Worm (Caenorhabditis elegans): ENCODE results near the gene C12D12.1.

The C12D12.1 gene

ce11 chrX:3469332-3469731, 29.7 kb upstream of the C12D12.1 start:
- TF ChIP-seq mls-2 (tag; optimal IDR thresholded peaks at IDR 0.05) (peak; percentile 65), nhr-237 (tag; optimal IDR thresholded peaks at IDR 0.05) (no peak), cnd-1 (tag; optimal IDR thresholded peaks at IDR 0.05) (no peak), unc-39 (tag; optimal IDR thresholded peaks at IDR 0.05) (no peak), tbx-8 (GFP tag; optimal IDR thresholded peaks at IDR 0.05) (no peak), ces-1 (GFP tag; optimal IDR thresholded peaks at IDR 0.05) (peak; percentile 95), snpc-4 (tag; optimal IDR thresholded peaks at IDR 0.05) (no peak), unc-120 (tag; optimal IDR thresholded peaks at IDR 0.05; ENCODE audit: poor library complexity, severe bottlenecking) (no peak), nhr-2 (tag; optimal IDR thresholded peaks at IDR 0.05) (no peak), sptf-1 (tag; optimal IDR thresholded peaks at IDR 0.05) (peak; percentile 56), M03D4.4 (tag; optimal IDR thresholded peaks at IDR 0.05) (peak; percentile 14), ham-2 (GFP tag; optimal IDR thresholded peaks at IDR 0.05) (no peak), unc-62 (GFP tag; optimal IDR thresholded peaks at IDR 0.05) (no peak)

ce11 chrX:3470307-3470706, 28.7 kb upstream of the C12D12.1 start:
- TF ChIP-seq lin-32 (GFP tag; optimal IDR thresholded peaks at IDR 0.05) (no peak), sem-2 (GFP tag; optimal IDR thresholded peaks at IDR 0.05) (no peak), elt-3 (tag; optimal IDR thresholded peaks at IDR 0.05) (no peak), unc-62 (GFP tag; optimal IDR thresholded peaks at IDR 0.05) (no peak), unc-39 (tag; optimal IDR thresholded peaks at IDR 0.05) (no peak), nhr-237 (tag; optimal IDR thresholded peaks at IDR 0.05) (no peak), ceh-39 (tag; optimal IDR thresholded peaks at IDR 0.05) (no peak), ceh-43 (GFP tag; optimal IDR thresholded peaks at IDR 0.05) (no peak), ztf-11 (tag; optimal IDR thresholded peaks at IDR 0.05) (no peak), mep-1 (tag; optimal IDR thresholded peaks at IDR 0.05) (no peak), unc-120 (tag; optimal IDR thresholded peaks at IDR 0.05; ENCODE audit: poor library complexity, severe bottlenecking) (no peak), nhr-12 (tag; optimal IDR thresholded peaks at IDR 0.05) (no peak), snpc-4 (tag; optimal IDR thresholded peaks at IDR 0.05) (no peak), ces-1 (GFP tag; optimal IDR thresholded peaks at IDR 0.05) (no peak)

DNA sequence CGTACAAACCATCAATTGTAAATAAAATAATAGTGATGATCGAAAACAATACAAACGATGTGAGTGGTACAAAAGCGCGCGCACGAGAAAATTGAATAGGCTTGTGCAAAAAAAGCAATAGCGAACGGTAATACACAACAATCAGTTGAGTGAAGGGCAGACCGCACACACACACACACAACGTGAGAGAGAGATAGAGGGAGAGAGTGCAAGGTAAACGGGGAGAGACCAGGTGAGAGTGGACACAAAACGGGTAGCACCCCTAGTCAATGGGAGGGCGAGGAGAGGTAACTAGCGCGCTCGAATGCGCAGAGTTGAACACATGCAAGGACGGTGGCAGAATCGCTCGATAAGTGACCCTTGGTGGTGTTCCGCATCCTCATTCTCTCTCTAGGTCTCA, 26.8 kb upstream of the C12D12.1 start:
- TF ChIP-seq ham-2 (GFP tag; optimal IDR thresholded peaks at IDR 0.05): peak; percentile 94
- peak; percentile 65 for TF ChIP-seq sptf-1 (tag; optimal IDR thresholded peaks at IDR 0.05)
- TF ChIP-seq nhr-2 (tag; optimal IDR thresholded peaks at IDR 0.05): peak; percentile 91
- TF ChIP-seq mab-5 (tag; optimal IDR thresholded peaks at IDR 0.05): no peak
- TF ChIP-seq ceh-83 (GFP tag; optimal IDR thresholded peaks at IDR 0.05): no peak
- TF ChIP-seq lin-13 (tag; optimal IDR thresholded peaks at IDR 0.05): peak; percentile 44
- TF ChIP-seq flh-1 (GFP tag; optimal IDR thresholded peaks at IDR 0.05): no peak
- TF ChIP-seq nhr-28 (tag; optimal IDR thresholded peaks at IDR 0.05): no peak
- no peak for TF ChIP-seq mls-2 (tag; optimal IDR thresholded peaks at IDR 0.05)
- TF ChIP-seq elt-3 (tag; optimal IDR thresholded peaks at IDR 0.05): no peak
- TF ChIP-seq ceh-43 (GFP tag; optimal IDR thresholded peaks at IDR 0.05): peak; percentile 21
- peak; percentile 28 for TF ChIP-seq mep-1 (tag; optimal IDR thresholded peaks at IDR 0.05)
- no peak for TF ChIP-seq ceh-39 (tag; optimal IDR thresholded peaks at IDR 0.05)
- no peak for TF ChIP-seq ces-1 (GFP tag; optimal IDR thresholded peaks at IDR 0.05)
- no peak for TF ChIP-seq snpc-4 (tag; optimal IDR thresholded peaks at IDR 0.05)
- TF ChIP-seq cnd-1 (tag; optimal IDR thresholded peaks at IDR 0.05): peak; percentile 68
- TF ChIP-seq elt-1 (tag; optimal IDR thresholded peaks at IDR 0.05; ENCODE audit: borderline replicate concordance, insufficient read depth): peak; percentile 57
- TF ChIP-seq nhr-76 (tag; optimal IDR thresholded peaks at IDR 0.05): no peak
- TF ChIP-seq ztf-11 (tag; optimal IDR thresholded peaks at IDR 0.05): peak; percentile 38
- TF ChIP-seq nhr-12 (tag; optimal IDR thresholded peaks at IDR 0.05): no peak
- TF ChIP-seq unc-39 (tag; optimal IDR thresholded peaks at IDR 0.05): no peak
- peak; percentile 49 for TF ChIP-seq drap-1 (GFP tag; optimal IDR thresholded peaks at IDR 0.05)
- peak; percentile 31 for TF ChIP-seq lsy-2 (tag; optimal IDR thresholded peaks at IDR 0.05)
- no peak for TF ChIP-seq zip-8 (tag; optimal IDR thresholded peaks at IDR 0.05)
- no peak for TF ChIP-seq tbx-8 (GFP tag; optimal IDR thresholded peaks at IDR 0.05)
- TF ChIP-seq bed-3 (GFP tag; optimal IDR thresholded peaks at IDR 0.05): no peak
- no peak for TF ChIP-seq unc-62 (GFP tag; optimal IDR thresholded peaks at IDR 0.05)
- TF ChIP-seq pha-4 (tag; optimal IDR thresholded peaks at IDR 0.05): peak; percentile 78
- TF ChIP-seq sem-2 (GFP tag; optimal IDR thresholded peaks at IDR 0.05): no peak
- peak; percentile 2 for TF ChIP-seq M03D4.4 (tag; optimal IDR thresholded peaks at IDR 0.05)
- no peak for TF ChIP-seq nhr-237 (tag; optimal IDR thresholded peaks at IDR 0.05)
- peak; percentile 42 for TF ChIP-seq hlh-1 (tag; optimal IDR thresholded peaks at IDR 0.05)
- TF ChIP-seq lin-32 (GFP tag; optimal IDR thresholded peaks at IDR 0.05): no peak
- peak; percentile 57 for TF ChIP-seq unc-120 (tag; optimal IDR thresholded peaks at IDR 0.05; ENCODE audit: poor library complexity, severe bottlenecking)
- TF ChIP-seq blmp-1 (tag; optimal IDR thresholded peaks at IDR 0.05): no peak

Measured in whole organism, mixed stage, embryonic.